Worm (Caenorhabditis elegans): ENCODE data around the gene ceh-10.
A peak's percentile ranks its signal among the peaks of the same experiment; 100 is the strongest.

ceh-10 gene

ce11 chrIII:5836816-5837215, 38.0 kb downstream of the ceh-10 start, which contains the start of gene W04D12.1:
TSS of gene W04D12.1 (plus strand) at chrIII:5836926.
- no peak for TF ChIP-seq hmg-11 (tag; optimal IDR thresholded peaks at IDR 0.05)
- no peak for TF ChIP-seq nhr-77 (tag; optimal IDR thresholded peaks at IDR 0.05)
- TF ChIP-seq nhr-11 (tag; optimal IDR thresholded peaks at IDR 0.05) = no peak
- TF ChIP-seq ceh-28 (tag; optimal IDR thresholded peaks at IDR 0.05) = peak; percentile 11
- no peak for TF ChIP-seq ZK546.5 (tag; optimal IDR thresholded peaks at IDR 0.05)
- no peak for TF ChIP-seq aly-2 (tag; optimal IDR thresholded peaks at IDR 0.05)
- TF ChIP-seq nhr-23 (tag; optimal IDR thresholded peaks at IDR 0.05) = peak; percentile 8
- no peak for TF ChIP-seq ceh-9 (tag; optimal IDR thresholded peaks at IDR 0.05)
- no peak for TF ChIP-seq mml-1 (tag; optimal IDR thresholded peaks at IDR 0.05)
- peak; percentile 19 for TF ChIP-seq nfya-1 (tag; optimal IDR thresholded peaks at IDR 0.05; ENCODE audit: insufficient read depth)
- TF ChIP-seq pha-4 (tag; optimal IDR thresholded peaks at IDR 0.05) = peak; percentile 43

DNA sequence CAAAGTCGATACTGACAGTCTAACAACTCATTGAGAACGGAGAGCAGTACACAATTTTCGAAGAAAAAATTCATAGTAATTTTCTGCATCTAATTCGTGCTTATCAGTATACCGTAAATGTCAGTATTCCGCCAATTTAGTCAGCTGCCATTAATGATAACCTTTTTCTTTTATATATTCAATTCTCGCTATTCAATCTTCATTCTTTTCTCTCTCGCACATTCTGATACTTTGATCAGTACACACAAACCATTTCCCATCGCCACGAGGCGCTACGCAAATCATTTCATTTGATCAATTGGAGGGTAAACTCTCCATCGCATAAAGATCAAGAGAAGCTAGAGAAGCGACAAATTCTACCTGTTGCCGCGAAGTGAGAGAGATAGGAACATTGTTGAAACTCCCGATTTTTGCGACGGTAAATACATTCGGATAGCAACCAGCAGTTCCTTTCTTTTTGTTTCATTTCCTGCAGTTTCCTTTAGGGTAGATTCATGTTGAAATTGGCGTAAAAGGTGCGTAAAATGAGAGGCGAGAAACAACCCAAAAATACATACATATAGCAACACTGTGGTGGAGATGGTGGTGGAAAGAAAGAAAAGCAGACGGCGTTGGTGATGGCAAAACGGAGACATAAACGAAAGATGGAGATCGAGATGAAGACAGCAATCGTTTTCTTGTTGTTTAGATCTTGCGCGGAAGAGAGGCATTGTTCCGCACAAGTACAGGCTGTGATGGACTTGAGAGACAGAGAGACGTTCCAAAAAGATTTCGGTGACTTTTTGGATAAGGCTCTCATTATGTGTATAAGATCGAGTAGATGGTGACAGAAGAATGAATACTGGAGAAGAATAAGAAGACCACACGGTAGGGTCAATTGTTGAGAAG, 39.6 kb downstream of the ceh-10 start:
- peak; percentile 14 for TF ChIP-seq nfya-1 (tag; optimal IDR thresholded peaks at IDR 0.05; ENCODE audit: insufficient read depth)
- TF ChIP-seq unc-62 (GFP tag; optimal IDR thresholded peaks at IDR 0.05) = no peak
- TF ChIP-seq ama-1 (optimal IDR thresholded peaks at IDR 0.05) = peak; percentile 73
- no peak for TF ChIP-seq fkh-10 (GFP tag; optimal IDR thresholded peaks at IDR 0.05)
- TF ChIP-seq daf-12 (tag; optimal IDR thresholded peaks at IDR 0.05) = no peak
- TF ChIP-seq nhr-23 (tag; optimal IDR thresholded peaks at IDR 0.05) = peak; percentile 46
- peak; percentile 11 for TF ChIP-seq mdl-1 (tag; optimal IDR thresholded peaks at IDR 0.05)
- no peak for TF ChIP-seq elt-3 (tag; optimal IDR thresholded peaks at IDR 0.05)
- no peak for TF ChIP-seq nhr-77 (tag; optimal IDR thresholded peaks at IDR 0.05)
- peak; percentile 95 for TF ChIP-seq elt-2 (tag; optimal IDR thresholded peaks at IDR 0.05)
- peak; percentile 44 for TF ChIP-seq nhr-43 (tag; optimal IDR thresholded peaks at IDR 0.05; ENCODE audit: poor library complexity, severe bottlenecking)
- TF ChIP-seq pha-4 (tag; optimal IDR thresholded peaks at IDR 0.05) = peak; percentile 75
- peak; percentile 35 for TF ChIP-seq jun-1 (tag; optimal IDR thresholded peaks at IDR 0.05)
- TF ChIP-seq sea-2 (GFP tag; optimal IDR thresholded peaks at IDR 0.05) = no peak
- peak; percentile 53 for TF ChIP-seq lsy-12 (tag; optimal IDR thresholded peaks at IDR 0.05)
- TF ChIP-seq pqm-1 (tag; optimal IDR thresholded peaks at IDR 0.05) = peak; percentile 93
- peak; percentile 59 for TF ChIP-seq elt-1 (tag; optimal IDR thresholded peaks at IDR 0.05)

ce11 chrIII:5839147-5839546, 40.3 kb downstream of the ceh-10 start:
- TF ChIP-seq nhr-77 (tag; optimal IDR thresholded peaks at IDR 0.05) (no peak), nhr-43 (tag; optimal IDR thresholded peaks at IDR 0.05; ENCODE audit: poor library complexity, severe bottlenecking) (peak; percentile 69), mml-1 (tag; optimal IDR thresholded peaks at IDR 0.05) (no peak), jun-1 (tag; optimal IDR thresholded peaks at IDR 0.05) (peak; percentile 31), elt-3 (tag; optimal IDR thresholded peaks at IDR 0.05) (peak in 1 of 3 experiments; percentile 10), elt-2 (tag; optimal IDR thresholded peaks at IDR 0.05) (peak; percentile 76), sea-2 (GFP tag; optimal IDR thresholded peaks at IDR 0.05) (no peak), skn-1 (tag; optimal IDR thresholded peaks at IDR 0.05) (no peak), daf-12 (tag; optimal IDR thresholded peaks at IDR 0.05) (no peak), nhr-23 (tag; optimal IDR thresholded peaks at IDR 0.05) (peak; percentile 61), ceh-28 (tag; optimal IDR thresholded peaks at IDR 0.05) (peak; percentile 83), pqm-1 (tag; optimal IDR thresholded peaks at IDR 0.05) (peak; percentile 83)

ce11 chrIII:5839598-5839997, 40.8 kb downstream of the ceh-10 start:
- TF ChIP-seq mdl-1 (tag; optimal IDR thresholded peaks at IDR 0.05) (no peak), mml-1 (tag; optimal IDR thresholded peaks at IDR 0.05) (peak; percentile 36)

DNA sequence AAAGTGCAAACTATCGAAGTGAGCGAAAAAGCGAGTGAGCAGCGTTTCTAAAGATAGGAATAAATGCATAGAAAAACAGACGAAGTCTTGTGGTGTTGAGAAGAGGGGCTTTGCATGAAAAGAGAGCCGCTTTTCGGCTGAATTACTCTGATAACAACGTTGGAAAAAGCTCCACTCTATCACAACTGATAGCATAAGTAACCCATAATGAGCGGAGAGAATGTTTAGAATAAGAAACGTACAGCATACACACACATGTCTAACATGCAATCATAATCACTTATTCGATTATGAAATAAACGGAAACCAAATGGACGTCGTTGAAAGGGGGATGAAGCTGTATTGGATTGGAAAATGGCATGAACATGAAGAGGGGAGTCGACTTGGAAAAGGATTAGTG, 41.4 kb downstream of the ceh-10 start:
- TF ChIP-seq ztf-4 (tag; optimal IDR thresholded peaks at IDR 0.05) (no peak), hmg-11 (tag; optimal IDR thresholded peaks at IDR 0.05) (no peak), lin-39 (tag; optimal IDR thresholded peaks at IDR 0.05) (no peak), nhr-77 (tag; optimal IDR thresholded peaks at IDR 0.05) (no peak), pqm-1 (tag; optimal IDR thresholded peaks at IDR 0.05) (peak; percentile 61), elt-2 (tag; optimal IDR thresholded peaks at IDR 0.05) (peak; percentile 75), ceh-82 (tag; optimal IDR thresholded peaks at IDR 0.05) (no peak), nhr-76 (tag; optimal IDR thresholded peaks at IDR 0.05) (no peak), eor-1 (tag; optimal IDR thresholded peaks at IDR 0.05) (no peak), nhr-43 (tag; optimal IDR thresholded peaks at IDR 0.05; ENCODE audit: poor library complexity, severe bottlenecking) (no peak), ceh-16 (tag; optimal IDR thresholded peaks at IDR 0.05) (no peak), elt-3 (tag; optimal IDR thresholded peaks at IDR 0.05) (no peak), R02D3.7 (tag; optimal IDR thresholded peaks at IDR 0.05) (no peak), nfya-1 (tag; optimal IDR thresholded peaks at IDR 0.05; ENCODE audit: insufficient read depth) (no peak), skn-1 (tag; optimal IDR thresholded peaks at IDR 0.05) (no peak)
